Worm (Caenorhabditis elegans) whole organism, L4 larva: ENCODE measurements around the gene ZK809.1.
A peak's percentile ranks its signal among the peaks of the same experiment; 100 is the strongest.

Experiments used
- D1046.2 ChIP-seq: fragments of 200-800 bp; sonication (Bioruptor generic); IDR thresholded peaks from 2 replicates; pipeline ENCODE4 v1.3.6; 2022; ENCODE audit warnings: missing genetic modification characterization, missing compliant biosample characterization
- F44E2.7 ChIP-seq: fragments of 200-800 bp; sonication (Bioruptor generic); IDR thresholded peaks from 2 replicates; pipeline ENCODE4 v2.1.2; 2022; ENCODE audit warnings: missing genetic modification characterization, missing compliant biosample characterization
- T20F7.1 ChIP-seq: fragments of 200-800 bp; sonication (Bioruptor generic); optimal IDR thresholded peaks from 2 replicates; lab custom pipeline; 2018; ENCODE audit warnings: mild to moderate bottlenecking, missing genetic modification characterization, missing compliant biosample characterization
- Y5F2A.4 ChIP-seq: fragments of 200-800 bp; sonication (Bioruptor generic); optimal IDR thresholded peaks from 2 replicates; lab custom pipeline; 2018; ENCODE audit warnings: mild to moderate bottlenecking, missing genetic modification characterization, missing compliant biosample characterization
- aha-1 ChIP-seq: fragments of 150-350 bp; peaks from one replicate; lab custom pipeline; 2014; ENCODE audit warnings: missing biosample characterization, missing genetic modification characterization
- arid-1 ChIP-seq: fragments of 200-800 bp; sonication (Bioruptor generic); conservative IDR thresholded peaks from 2 replicates; pipeline ENCODE4 v1.3.6; 2022; ENCODE audit warnings: missing genetic modification reagents, missing genetic modification characterization, missing compliant biosample characterization
- attf-4 ChIP-seq: sonication (generic microtip); optimal IDR thresholded peaks from 3 replicates; lab custom pipeline; 2017; ENCODE audit warnings: missing biosample characterization, missing genetic modification characterization
- ceh-20 ChIP-seq: fragments of 200-800 bp; sonication (Bioruptor generic); IDR thresholded peaks from 2 replicates; pipeline ENCODE4 v1.3.6; 2022; ENCODE audit warnings: missing genetic modification reagents, missing genetic modification characterization, missing compliant biosample characterization
- cey-2 ChIP-seq: sonication (generic microtip); optimal IDR thresholded peaks from 3 replicates; lab custom pipeline; 2017; ENCODE audit warnings: missing genetic modification characterization, mild to moderate bottlenecking, missing compliant biosample characterization, antibody characterized with exemption, borderline replicate concordance; ENCODE audit not compliant: insufficient read depth
- ctbp-1 ChIP-seq: fragments of 200-800 bp; sonication (Bioruptor generic); IDR thresholded peaks from 2 replicates; pipeline ENCODE4 v1.3.6; 2022; ENCODE audit warnings: missing genetic modification reagents, missing genetic modification characterization, missing compliant biosample characterization
- daf-16 ChIP-seq, 3 experiments: sonication (generic microtip); optimal IDR thresholded peaks; 2 replicates each; lab custom pipeline; 2016 to 2017; ENCODE audit warnings: missing genetic modification characterization in 3 of 3, missing genetic modification reagents in 3 of 3, mild to moderate bottlenecking in 2 of 3, missing compliant biosample characterization in 2 of 3, missing biosample characterization in 1 of 3, moderate library complexity in 1 of 3
- dmd-6 ChIP-seq: fragments of 200-800 bp; sonication (Bioruptor generic); IDR thresholded peaks from 2 replicates; pipeline ENCODE4 v1.3.6; 2022; ENCODE audit warnings: missing genetic modification reagents, missing genetic modification characterization, missing compliant biosample characterization
- dve-1 ChIP-seq: sonication (generic microtip); optimal IDR thresholded peaks from 2 replicates; lab custom pipeline; 2017; ENCODE audit warnings: antibody characterized with exemption, mild to moderate bottlenecking, missing genetic modification characterization, missing compliant biosample characterization; ENCODE audit not compliant: insufficient read depth
- fkh-10 ChIP-seq: fragments of 150-350 bp; optimal IDR thresholded peaks from 2 replicates; lab custom pipeline; 2014; ENCODE audit warnings: missing biosample characterization, missing genetic modification reagents, missing genetic modification characterization
- hlh-11 ChIP-seq: fragments of 200-800 bp; sonication (Bioruptor generic); optimal IDR thresholded peaks from 2 replicates; lab custom pipeline; 2018; ENCODE audit warnings: mild to moderate bottlenecking, missing genetic modification characterization, missing compliant biosample characterization
- hlh-30 ChIP-seq: sonication (generic microtip); optimal IDR thresholded peaks from 2 replicates; lab custom pipeline; 2017; ENCODE audit warnings: antibody characterized with exemption, mild to moderate bottlenecking, missing genetic modification characterization, missing compliant biosample characterization; ENCODE audit not compliant: insufficient read depth
- lim-7 ChIP-seq: fragments of 200-800 bp; sonication (Bioruptor generic); IDR thresholded peaks from 2 replicates; pipeline ENCODE4 v1.3.6; 2022; ENCODE audit warnings: missing genetic modification characterization, missing compliant biosample characterization
- lin-1 ChIP-seq: fragments of 200-800 bp; sonication (Bioruptor generic); IDR thresholded peaks from 2 replicates; pipeline ENCODE4 v1.3.6; 2022; ENCODE audit warnings: missing genetic modification reagents, missing genetic modification characterization, missing compliant biosample characterization
- lin-15B ChIP-seq: fragments of 150-350 bp; sonication (generic microtip); optimal IDR thresholded peaks from 3 replicates; lab custom pipeline; 2014; ENCODE audit warnings: missing biosample characterization, missing genetic modification characterization
- madf-9 ChIP-seq: fragments of 200-800 bp; sonication (Bioruptor generic); conservative IDR thresholded peaks from 2 replicates; pipeline ENCODE4 v1.3.6; 2022; ENCODE audit warnings: missing genetic modification reagents, missing genetic modification characterization, missing compliant biosample characterization
- mdl-1 ChIP-seq, 2 experiments: fragments of 150-350 bp in 1 of 2; sonication (generic microtip) in 1 of 2; optimal IDR thresholded peaks; 2 replicates each; lab custom pipeline; 2014 to 2017; ENCODE audit warnings: missing biosample characterization in 2 of 2, missing genetic modification characterization in 2 of 2
- mep-1 ChIP-seq: fragments of 150-350 bp; sonication (generic microtip); optimal IDR thresholded peaks from 3 replicates; lab custom pipeline; 2014; ENCODE audit warnings: missing biosample characterization, missing genetic modification characterization
- mes-2 ChIP-seq: sonication (generic microtip); optimal IDR thresholded peaks from 2 replicates; lab custom pipeline; 2016; ENCODE audit warnings: missing genotype, mild to moderate bottlenecking, missing genetic modification characterization, missing compliant biosample characterization; ENCODE audit not compliant: poor library complexity, severe bottlenecking
- nhr-102 ChIP-seq: sonication (generic microtip); optimal IDR thresholded peaks from 2 replicates; lab custom pipeline; 2016; ENCODE audit warnings: mild to moderate bottlenecking, missing genetic modification characterization, moderate library complexity, missing compliant biosample characterization
- nhr-111 ChIP-seq: fragments of 200-800 bp; sonication (Bioruptor generic); optimal IDR thresholded peaks from 2 replicates; lab custom pipeline; 2018; ENCODE audit warnings: mild to moderate bottlenecking, missing genetic modification characterization, missing compliant biosample characterization
- nhr-28 ChIP-seq: fragments of 150-350 bp; optimal IDR thresholded peaks from 2 replicates; lab custom pipeline; 2014; ENCODE audit warnings: missing biosample characterization, missing genetic modification characterization
- nhr-42 ChIP-seq: fragments of 200-800 bp; sonication (Bioruptor generic); IDR thresholded peaks from 2 replicates; pipeline ENCODE4 v1.3.6; 2022; ENCODE audit warnings: missing genetic modification characterization, missing compliant biosample characterization
- nhr-6 ChIP-seq: fragments of 150-350 bp; optimal IDR thresholded peaks from 2 replicates; lab custom pipeline; 2014; ENCODE audit warnings: missing biosample characterization, missing genetic modification characterization
- pqm-1 ChIP-seq: sonication (generic microtip); optimal IDR thresholded peaks from 2 replicates; lab custom pipeline; 2017; ENCODE audit warnings: missing biosample characterization, missing genetic modification characterization
- sdz-12 ChIP-seq: fragments of 200-800 bp; sonication (Bioruptor generic); optimal IDR thresholded peaks from 2 replicates; lab custom pipeline; 2018; ENCODE audit warnings: mild to moderate bottlenecking, missing genetic modification characterization, missing compliant biosample characterization
- set-16 ChIP-seq: fragments of 200-800 bp; sonication (Bioruptor generic); IDR thresholded peaks from 2 replicates; pipeline ENCODE4 v1.3.6; 2022; ENCODE audit warnings: missing genetic modification reagents, missing genetic modification characterization, missing compliant biosample characterization
- skn-1 ChIP-seq: fragments of 150-350 bp; optimal IDR thresholded peaks from 2 replicates; lab custom pipeline; 2014; ENCODE audit warnings: missing biosample characterization, missing genetic modification characterization
- unc-62 ChIP-seq, 3 experiments: fragments of 150-350 bp in 1 of 3; sonication (generic microtip); optimal IDR thresholded peaks in 2 of 3; peaks in 1 of 3; 1 replicate in 1 of 3; 2 replicates in 2 of 3; lab custom pipeline; 2014 to 2017; ENCODE audit warnings: missing biosample characterization in 3 of 3, missing genetic modification characterization in 3 of 3, missing genetic modification reagents in 3 of 3, missing genotype in 1 of 3
- zag-1 ChIP-seq: fragments of 150-350 bp; optimal IDR thresholded peaks from 2 replicates; lab custom pipeline; 2014; ENCODE audit warnings: missing biosample characterization, missing genetic modification characterization
- zfp-3 ChIP-seq: fragments of 200-800 bp; sonication (Bioruptor generic); conservative IDR thresholded peaks from 2 replicates; pipeline ENCODE4 v1.3.6; 2022; ENCODE audit warnings: missing genetic modification reagents, missing genetic modification characterization, missing compliant biosample characterization

The ZK809.1 gene

DNA sequence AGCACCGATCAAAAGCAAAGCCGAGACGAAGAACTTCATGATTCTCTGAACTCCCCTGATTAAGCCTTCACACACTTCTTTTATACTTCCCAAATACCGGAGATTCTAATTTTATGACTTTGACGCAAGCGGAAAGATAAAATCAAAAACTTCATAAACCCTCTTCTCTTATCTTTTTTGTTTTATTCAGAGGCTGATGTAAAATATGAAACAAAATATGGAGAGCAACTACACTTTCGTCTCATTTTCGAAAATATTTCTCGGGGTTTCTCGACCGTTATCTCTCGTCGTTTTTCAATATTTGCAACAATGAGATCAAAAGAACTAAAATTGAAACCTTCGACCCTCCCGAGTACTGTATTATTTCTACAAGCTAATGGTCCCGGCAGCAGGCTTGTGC is 18.8 kb upstream of the ZK809.1 start, which contains the start of gene lys-4 (continued):
- no peak for TF ChIP-seq nhr-42 (GFP tag; lab: Robert Waterston, UW)
- peak; percentile 42 for TF ChIP-seq dve-1
- TF ChIP-seq zag-1 (tag; lab: Kevin White, UChicago), result no peak
- TF ChIP-seq nhr-111 (GFP tag; lab: Kevin White, UChicago), result no peak
- peak; percentile 40 for TF ChIP-seq dmd-6 (GFP tag; lab: Robert Waterston, UW)
- no peak for TF ChIP-seq mep-1
- TF ChIP-seq fkh-10 (GFP tag; lab: Kevin White, UChicago), result no peak
- TF ChIP-seq F44E2.7 (GFP tag; lab: Robert Waterston, UW), result no peak
- TF ChIP-seq mdl-1 (tag; optimal IDR thresholded peaks at IDR 0.05; lab: Kevin White, UChicago), result no peak
- no peak for TF ChIP-seq D1046.2 (GFP tag; lab: Robert Waterston, UW)
- TF ChIP-seq ceh-20 (GFP tag; lab: Robert Waterston, UW), result no peak
- peak; percentile 36 for TF ChIP-seq nhr-28 (tag; lab: Kevin White, UChicago)
- TF ChIP-seq daf-16 (GFP tag; optimal IDR thresholded peaks at IDR 0.05; lab: Kevin White, UChicago), result no peak
- peak; percentile 33 for TF ChIP-seq daf-16 (tag; optimal IDR thresholded peaks at IDR 0.05; lab: Kevin White, UChicago)

DNA sequence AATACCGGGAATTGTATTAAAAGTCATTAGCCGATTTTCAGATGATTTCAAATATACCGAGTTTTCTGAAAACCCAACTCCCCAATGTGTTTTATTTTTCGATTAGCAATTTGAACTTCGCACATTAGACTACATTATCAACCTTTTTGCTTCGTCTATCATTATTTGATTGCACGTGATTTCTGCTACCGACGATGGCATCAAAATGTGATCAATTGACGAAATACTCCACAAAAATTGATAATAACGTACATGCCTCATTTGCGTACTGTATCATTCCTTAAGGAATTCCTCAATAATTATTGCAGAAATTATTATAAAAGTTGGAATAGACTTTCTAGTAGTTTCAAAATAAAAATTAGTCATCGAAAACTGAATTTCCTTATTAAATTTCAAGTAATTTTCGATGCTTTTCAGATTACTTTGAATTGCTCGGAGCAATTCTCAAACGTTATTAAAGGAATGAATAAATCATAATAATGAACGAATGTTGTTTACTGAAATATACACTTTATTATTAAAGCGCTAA is 18.1 kb upstream of the ZK809.1 start:
- TF ChIP-seq T20F7.1 (GFP tag; lab: Kevin White, UChicago), result no peak
- TF ChIP-seq aha-1 (tag; lab: Kevin White, UChicago), result peak; percentile 74
- TF ChIP-seq nhr-111 (GFP tag; lab: Kevin White, UChicago), result no peak
- no peak for TF ChIP-seq nhr-102 (tag; lab: Kevin White, UChicago)
- TF ChIP-seq dmd-6 (GFP tag; lab: Robert Waterston, UW), result peak; percentile 70
- no peak for TF ChIP-seq fkh-10 (GFP tag; lab: Kevin White, UChicago)
- no peak for TF ChIP-seq sdz-12 (GFP tag; lab: Kevin White, UChicago)
- no peak for TF ChIP-seq arid-1 (GFP tag; lab: Robert Waterston, UW)
- TF ChIP-seq set-16 (GFP tag; lab: Robert Waterston, UW), result no peak
- peak; percentile 65 for TF ChIP-seq pqm-1
- peak in 1 of 2 experiments; percentile 88 for TF ChIP-seq unc-62 (GFP tag; optimal IDR thresholded peaks at IDR 0.05 in 1 of 2; lab: Kevin White, UChicago)
- TF ChIP-seq unc-62 (tag; optimal IDR thresholded peaks at IDR 0.05; lab: Kevin White, UChicago), result no peak
- TF ChIP-seq daf-16 (GFP tag; optimal IDR thresholded peaks at IDR 0.05; lab: Kevin White, UChicago), result no peak
- TF ChIP-seq daf-16 (tag; optimal IDR thresholded peaks at IDR 0.05; lab: Kevin White, UChicago), result peak; percentile 37
- TF ChIP-seq Y5F2A.4 (GFP tag; lab: Kevin White, UChicago), result no peak
- TF ChIP-seq nhr-28 (tag; lab: Kevin White, UChicago), result peak; percentile 61
- peak; percentile 59 for TF ChIP-seq hlh-11 (tag; lab: Kevin White, UChicago)
- TF ChIP-seq zfp-3, result no peak
- TF ChIP-seq hlh-30 (tag; lab: Kevin White, UChicago), result peak; percentile 32
- no peak for TF ChIP-seq lin-1 (GFP tag; lab: Robert Waterston, UW)
- TF ChIP-seq dve-1, result peak; percentile 67
- no peak for TF ChIP-seq lim-7 (GFP tag; lab: Robert Waterston, UW)

DNA sequence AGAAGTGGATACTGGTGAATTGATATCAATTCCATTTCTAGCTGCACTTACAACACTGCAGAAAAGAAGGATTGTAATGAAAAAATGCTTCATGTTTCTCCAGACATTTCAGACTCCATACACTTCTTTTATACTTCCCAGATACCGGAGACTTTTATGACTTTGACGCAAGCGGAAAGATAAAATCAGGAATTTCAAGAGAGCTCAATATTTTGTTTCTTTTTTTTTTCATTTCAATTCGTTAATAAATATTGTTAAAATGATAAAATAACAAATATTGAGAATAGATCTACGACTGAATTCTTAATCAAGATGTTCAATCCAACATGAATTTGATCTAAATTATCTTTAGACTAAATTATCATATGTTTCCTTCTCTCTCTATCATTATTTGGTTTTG is 16.4 kb upstream of the ZK809.1 start, which contains the start of gene lys-5:
TSS of gene lys-5 (minus strand) at position 101 of the 400 bp plus-strand sequence.
- TF ChIP-seq madf-9 (GFP tag; lab: Robert Waterston, UW) (no peak), cey-2 (tag; lab: Kevin White, UChicago) (no peak), aha-1 (tag; lab: Kevin White, UChicago) (peak; percentile 41), Y5F2A.4 (GFP tag; lab: Kevin White, UChicago) (no peak), attf-4 (tag; lab: Kevin White, UChicago) (no peak)

DNA sequence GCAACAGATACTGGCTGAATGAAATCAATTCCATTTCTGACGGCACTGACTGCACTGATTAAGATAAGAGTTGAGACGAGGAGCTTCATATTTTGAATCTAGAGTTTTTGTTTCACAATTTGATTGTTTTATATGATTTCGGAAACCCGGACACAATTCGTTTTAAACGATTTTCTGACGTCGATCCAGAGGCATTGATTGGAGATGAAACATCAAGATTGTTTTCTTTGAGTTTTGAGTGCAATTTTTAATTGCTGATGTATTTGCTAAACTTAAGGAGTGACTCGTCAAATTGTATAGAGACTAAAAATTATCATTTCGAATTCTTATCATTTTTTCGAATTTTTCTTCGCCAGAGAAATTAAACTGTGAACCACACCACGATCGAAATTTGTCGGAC is 14.1 kb upstream of the ZK809.1 start, which contains the start of gene lys-6:
TSS of gene lys-6 (minus strand) at position 101 of the 400 bp plus-strand sequence.
- TF ChIP-seq ceh-20 (GFP tag; lab: Robert Waterston, UW), result no peak
- no peak for TF ChIP-seq lin-15B (tag; lab: Kevin White, UChicago)
- TF ChIP-seq ctbp-1 (GFP tag; lab: Robert Waterston, UW), result no peak
- no peak for TF ChIP-seq mes-2
- no peak for TF ChIP-seq nhr-6 (tag; lab: Kevin White, UChicago)
- no peak for TF ChIP-seq skn-1 (tag; lab: Kevin White, UChicago)
- no peak for TF ChIP-seq D1046.2 (GFP tag; lab: Robert Waterston, UW)
- TF ChIP-seq, all 104 proteins: peak for 0
